Fruit fly (Drosophila melanogaster): ENCODE results near the gene Rsod.

Gene Rsod

dm6 chr3R:30170671-30171667 lies at the start of gene Rsod (continued):
- TF ChIP-seq sr (GFP tag; IDR thresholded peaks at IDR 0.05) (peak; percentile 14; the same call in 1 of the 3 replicates), gce (GFP tag; IDR thresholded peaks at IDR 0.05) (peak; percentile 82), CG1529 (GFP tag; optimal IDR thresholded peaks at IDR 0.05) (peak; percentile 67), CHES-1-like (GFP tag; optimal IDR thresholded peaks at IDR 0.05) (no peak), HLH4C (GFP tag; IDR thresholded peaks at IDR 0.05; ENCODE audit: partially characterized antibody) (0 out of 3 replicates have a peak, but pooled peaks have one; percentile 14), CG8089 (GFP tag; optimal IDR thresholded peaks at IDR 0.05) (no peak), CG14710 (tag; optimal IDR thresholded peaks at IDR 0.05) (peak; percentile 40), CG18619 (GFP tag; optimal IDR thresholded peaks at IDR 0.05) (no peak), tna (GFP tag; IDR thresholded peaks at IDR 0.05; ENCODE audit: partially characterized antibody) (no peak), esg (GFP tag; conservative IDR thresholded peaks at IDR 0.05) (peak; percentile 74), CG34376 (GFP tag; optimal IDR thresholded peaks at IDR 0.05) (no peak), sc (optimal IDR thresholded peaks at IDR 0.05) (no peak), sc (GFP tag; optimal IDR thresholded peaks at IDR 0.05) (peak; percentile 50), Chrac-16 (GFP tag; optimal IDR thresholded peaks at IDR 0.05) (peak; percentile 36), CG8388 (GFP tag; optimal IDR thresholded peaks at IDR 0.05) (peak; percentile 67), CrebB (tag; optimal IDR thresholded peaks at IDR 0.05) (no peak), tio (GFP tag; optimal IDR thresholded peaks at IDR 0.05) (peak; percentile 15), Hand (GFP tag; optimal IDR thresholded peaks at IDR 0.05) (no peak), phol (tag; optimal IDR thresholded peaks at IDR 0.05) (peak; percentile 56), CG30020 (tag; optimal IDR thresholded peaks at IDR 0.05) (no peak), CG13287 (GFP tag; IDR thresholded peaks at IDR 0.05; ENCODE audit: partially characterized antibody) (no peak), crp (GFP tag; optimal IDR thresholded peaks at IDR 0.05) (peak in 1 of 2 experiments; percentile 25), CG6791 (GFP tag; IDR thresholded peaks at IDR 0.05; ENCODE audit: partially characterized antibody) (no peak), CG17186 (GFP tag; optimal IDR thresholded peaks at IDR 0.05) (no peak), CG43689 (GFP tag; IDR thresholded peaks at IDR 0.05) (0 out of 2 replicates have a peak, but pooled peaks have one; percentile 42), ro (GFP tag; IDR thresholded peaks at IDR 0.05) (peak; percentile 42; the same call in 1 of the 2 replicates), CG9215 (GFP tag; IDR thresholded peaks at IDR 0.05) (no peak), BtbVII (GFP tag; optimal IDR thresholded peaks at IDR 0.05) (peak; percentile 10), maf-S (GFP tag; optimal IDR thresholded peaks at IDR 0.05) (no peak), Ets97D (GFP tag; optimal IDR thresholded peaks at IDR 0.05) (no peak), CG18476 (GFP tag; optimal IDR thresholded peaks at IDR 0.05) (peak; percentile 24), z (GFP tag; IDR thresholded peaks at IDR 0.05) (peak; percentile 61; the same call in 2 of the 3 replicates), CG30403 (GFP tag; optimal IDR thresholded peaks at IDR 0.05) (peak; percentile 49), Gug (GFP tag; IDR thresholded peaks at IDR 0.05) (peak; percentile 51; the same call in 2 of the 4 replicates), HLH3B (GFP tag; IDR thresholded peaks at IDR 0.05) (peak; percentile 80), Atf-2 (GFP tag; optimal IDR thresholded peaks at IDR 0.05) (no peak), ftz-f1 (GFP tag; optimal IDR thresholded peaks at IDR 0.05) (peak; percentile 37), Hmr (GFP tag; optimal IDR thresholded peaks at IDR 0.05) (no peak), Sry-β (GFP tag; optimal IDR thresholded peaks at IDR 0.05) (no peak), CG1024 (GFP tag; IDR thresholded peaks at IDR 0.05) (peak; percentile 35; the same call in 1 of the 2 replicates), tin (GFP tag; optimal IDR thresholded peaks at IDR 0.05) (peak; percentile 46), chif (GFP tag; optimal IDR thresholded peaks at IDR 0.05) (peak in 1 of 2 experiments; percentile 20), Med (GFP tag) (peak; percentile 68), ken (GFP tag; IDR thresholded peaks at IDR 0.05) (peak; percentile 79), CG10274 (GFP tag; optimal IDR thresholded peaks at IDR 0.05) (no peak), CG6765 (GFP tag; optimal IDR thresholded peaks at IDR 0.05) (peak; percentile 4), Hmx (GFP tag; optimal IDR thresholded peaks at IDR 0.05) (no peak), stwl (tag; optimal IDR thresholded peaks at IDR 0.05) (no peak)

Data from whole organism, embryonic.